Fruit fly (Drosophila melanogaster) S2 (cell line): Measurements from ENCODE around the gene CG33322.

ENCODE experiments used
- CG8478 ChIP-seq: fragments of >200 bp; optimal IDR thresholded peaks from 2 replicates; lab custom pipeline; 2018
- CTCF ChIP-seq, 2 experiments: fragments of >200 bp; optimal IDR thresholded peaks; 2 replicates each; lab custom pipeline; 2018

The CG33322 gene

dm6 chr2L:20798351-20798777 is 17.7 kb downstream of the CG33322 start:
- TF ChIP-seq CG8478 (lab: Kevin White, UChicago) = no peak
- TF ChIP-seq CTCF (optimal IDR thresholded peaks at IDR 0.05; lab: Kevin White, UChicago) = no peak

dm6 chr2L:20797515-20797847 is 18.6 kb downstream of the CG33322 start, which contains the start of gene CG9328:
CG9328 (plus strand) TSS chr2L:20797715.
- TF ChIP-seq CTCF (optimal IDR thresholded peaks at IDR 0.05; lab: Kevin White, UChicago) = no peak
- no peak for TF ChIP-seq CG8478 (lab: Kevin White, UChicago)

dm6 chr2L:20796758-20797514 is 19.1 kb downstream of the CG33322 start, which contains the start of gene vari:
vari (minus strand) TSS chr2L:20797042.
- no peak for TF ChIP-seq CG8478 (lab: Kevin White, UChicago)
- no peak for TF ChIP-seq CTCF (optimal IDR thresholded peaks at IDR 0.05; lab: Kevin White, UChicago)

- no peak for TF ChIP-seq CTCF (optimal IDR thresholded peaks at IDR 0.05; lab: Kevin White, UChicago)
- no peak for TF ChIP-seq CG8478 (lab: Kevin White, UChicago)
Measured at dm6 chr2L:20795774-20796173, 20.3 kb downstream of the CG33322 start.

DNA sequence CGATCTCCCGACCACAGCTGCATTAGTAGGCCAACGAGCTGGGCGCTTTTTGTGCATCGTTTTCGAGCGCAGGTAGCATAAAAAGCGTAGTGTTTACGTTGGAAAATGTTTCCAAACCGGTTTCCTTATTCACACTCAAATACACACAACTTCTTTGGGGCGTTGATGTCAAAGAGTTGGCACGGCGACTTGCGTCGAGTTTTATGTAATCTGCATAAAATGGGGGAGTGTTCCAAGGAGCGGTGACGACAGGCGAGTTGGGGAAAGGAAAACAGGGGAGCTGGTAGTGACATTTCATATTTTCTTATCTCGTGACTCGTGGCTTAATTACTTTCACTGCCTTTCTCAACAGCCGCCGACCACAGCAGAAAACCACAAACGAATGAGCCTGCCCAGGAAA is 21.4 kb downstream of the CG33322 start:
- TF ChIP-seq CG8478 (lab: Kevin White, UChicago) (no peak), CTCF (optimal IDR thresholded peaks at IDR 0.05; lab: Kevin White, UChicago) (no peak)

DNA sequence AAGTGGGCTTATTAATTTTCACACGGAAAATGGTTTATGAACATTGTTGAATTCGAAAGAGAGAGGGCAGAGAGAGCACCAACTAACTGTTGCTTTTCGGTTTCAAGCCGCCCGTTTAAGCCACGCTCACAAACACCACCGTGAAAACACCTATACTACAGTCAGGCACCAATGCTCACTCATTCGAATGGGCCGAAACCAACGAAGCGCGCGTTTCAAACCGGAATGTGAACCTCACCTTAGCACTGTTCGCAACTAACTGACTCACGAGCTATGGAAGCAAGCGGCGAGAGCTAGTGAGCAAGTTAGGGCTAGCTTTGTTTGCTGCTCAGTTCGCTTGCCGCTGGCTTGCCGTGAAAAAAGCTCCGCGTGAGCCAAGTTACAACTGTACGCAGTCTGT is 22.2 kb downstream of the CG33322 start:
- no peak for TF ChIP-seq CG8478 (lab: Kevin White, UChicago)
- TF ChIP-seq CTCF (optimal IDR thresholded peaks at IDR 0.05; lab: Kevin White, UChicago) = no peak

DNA sequence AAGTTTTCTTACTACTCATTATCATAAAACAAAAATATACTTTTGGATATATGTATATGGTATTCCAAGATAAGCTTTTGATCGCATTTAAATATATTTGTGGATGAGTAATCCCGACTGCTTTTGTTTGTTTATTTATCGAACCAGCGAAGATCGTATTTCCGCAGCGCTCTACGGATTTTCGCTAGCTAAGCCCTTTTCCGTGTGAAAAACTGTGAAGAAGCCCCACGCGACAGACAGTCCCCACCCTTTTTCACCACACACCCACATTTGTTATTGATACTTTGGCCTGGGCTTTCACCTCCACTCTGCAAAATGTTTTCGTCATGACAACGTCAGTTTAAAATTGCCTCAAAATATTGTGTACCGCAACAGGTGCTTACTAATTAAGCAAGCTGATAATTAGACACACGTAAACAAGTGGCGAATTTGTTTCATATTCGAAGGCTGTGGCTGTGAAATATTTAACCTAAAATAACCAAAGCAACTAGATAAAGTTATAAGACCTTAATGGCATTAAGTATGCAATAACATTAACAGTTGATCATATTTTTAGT is 23.0 kb downstream of the CG33322 start:
- TF ChIP-seq CG8478 (lab: Kevin White, UChicago) (no peak), CTCF (optimal IDR thresholded peaks at IDR 0.05; lab: Kevin White, UChicago) (no peak)

- TF ChIP-seq CTCF (optimal IDR thresholded peaks at IDR 0.05; lab: Kevin White, UChicago) (no peak), CG8478 (lab: Kevin White, UChicago) (no peak)
Measured at dm6 chr2L:20792521-20792920, 23.5 kb downstream of the CG33322 start.

DNA sequence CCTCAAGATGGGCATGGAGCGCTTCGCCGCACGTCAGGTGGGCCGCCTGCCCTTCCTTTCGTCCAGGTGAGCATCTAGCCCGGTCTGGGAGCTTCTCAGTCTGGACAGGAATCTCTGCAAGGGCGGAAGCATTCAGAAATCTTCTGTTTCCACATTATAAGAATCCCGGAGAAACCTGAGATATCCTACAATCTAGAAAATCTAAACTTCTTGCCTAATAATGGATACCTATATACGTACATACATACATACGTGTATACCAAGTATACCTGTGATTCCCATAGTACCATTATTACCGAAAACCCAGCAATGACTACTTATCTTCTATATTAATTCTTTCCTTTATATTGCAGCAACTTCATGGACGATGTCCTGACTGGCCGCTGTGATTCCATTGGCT is 28.0 kb downstream of the CG33322 start:
- no peak for TF ChIP-seq CTCF (optimal IDR thresholded peaks at IDR 0.05; lab: Kevin White, UChicago)
- no peak for TF ChIP-seq CG8478 (lab: Kevin White, UChicago)

DNA sequence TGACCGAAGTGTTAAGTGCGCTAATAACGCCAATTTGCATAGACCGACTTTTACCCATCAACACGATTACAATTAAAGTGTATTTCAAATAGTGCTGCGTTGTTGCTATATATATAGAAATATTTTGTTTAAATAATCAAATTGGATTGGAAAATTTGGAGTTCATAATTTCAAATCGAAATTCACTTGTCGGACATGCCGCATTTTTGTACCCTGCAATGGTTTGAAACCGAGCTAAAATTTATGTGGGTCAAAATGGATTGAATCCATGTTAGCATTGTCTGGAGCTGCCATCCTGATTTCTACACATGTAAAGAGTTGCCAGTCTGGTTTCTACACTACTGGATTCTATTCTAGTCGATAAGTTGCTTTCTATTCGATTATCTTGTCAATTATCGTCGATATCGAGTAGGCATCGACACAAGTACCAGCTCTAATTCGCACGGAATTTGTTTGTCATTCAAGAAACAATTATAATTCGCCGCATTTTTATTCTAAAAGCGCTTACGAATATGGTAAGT is 28.7 kb downstream of the CG33322 start, which contains the start of gene Pomp:
Gene Pomp, plus strand, starts transcription at position 386 of the 521 bp plus-strand sequence.
- no peak for TF ChIP-seq CG8478 (lab: Kevin White, UChicago)
- TF ChIP-seq CTCF (optimal IDR thresholded peaks at IDR 0.05; lab: Kevin White, UChicago) = peak; percentile 77 to 78

dm6 chr2L:20785333-20785732 is 30.7 kb downstream of the CG33322 start:
- TF ChIP-seq CG8478 (lab: Kevin White, UChicago) (no peak), CTCF (optimal IDR thresholded peaks at IDR 0.05; lab: Kevin White, UChicago) (no peak)

DNA sequence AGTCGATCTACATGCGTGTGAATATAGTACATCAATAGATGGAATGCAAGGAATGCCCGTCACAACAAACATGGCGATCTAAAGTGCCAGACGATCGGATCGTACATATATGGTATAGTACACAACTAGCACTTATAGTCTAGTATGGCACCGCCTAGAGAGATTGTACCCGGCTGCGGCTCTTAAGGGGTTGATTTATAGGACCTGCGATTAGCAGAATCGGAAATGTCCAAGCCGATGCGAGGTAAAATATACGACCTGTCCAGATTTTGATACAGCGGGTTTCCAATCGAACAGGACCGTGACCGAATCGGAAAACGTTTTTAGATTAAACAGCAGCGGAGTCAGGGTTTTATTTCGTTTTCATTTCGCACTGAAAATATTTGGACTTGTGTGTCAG is 32.1 kb downstream of the CG33322 start:
- TF ChIP-seq CG8478 (lab: Kevin White, UChicago) = no peak
- no peak for TF ChIP-seq CTCF (optimal IDR thresholded peaks at IDR 0.05; lab: Kevin White, UChicago)

- TF ChIP-seq CG8478 (lab: Kevin White, UChicago) (no peak), CTCF (optimal IDR thresholded peaks at IDR 0.05; lab: Kevin White, UChicago) (no peak)
Measured at dm6 chr2L:20783044-20783443, 33.0 kb downstream of the CG33322 start.

DNA sequence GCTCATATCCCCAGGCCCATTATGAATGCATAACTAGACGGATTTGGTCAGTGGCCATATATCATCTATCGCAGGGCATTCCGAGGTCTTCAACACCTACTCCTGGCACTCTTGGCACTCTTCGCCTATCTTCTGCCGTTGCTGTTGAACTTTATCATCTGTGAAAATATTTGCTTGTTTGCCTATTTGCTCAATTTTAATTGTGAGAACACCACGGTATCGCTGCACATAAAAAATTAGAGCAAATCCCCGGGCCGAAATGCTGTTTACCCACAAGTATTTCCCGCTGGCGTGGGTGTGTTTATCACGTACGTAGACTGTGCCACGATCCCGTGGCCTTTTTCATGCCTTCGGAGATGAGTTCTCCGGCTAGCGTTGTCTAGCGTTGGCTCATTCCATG is 35.3 kb downstream of the CG33322 start:
- TF ChIP-seq CG8478 (lab: Kevin White, UChicago) = no peak
- no peak for TF ChIP-seq CTCF (optimal IDR thresholded peaks at IDR 0.05; lab: Kevin White, UChicago)

DNA sequence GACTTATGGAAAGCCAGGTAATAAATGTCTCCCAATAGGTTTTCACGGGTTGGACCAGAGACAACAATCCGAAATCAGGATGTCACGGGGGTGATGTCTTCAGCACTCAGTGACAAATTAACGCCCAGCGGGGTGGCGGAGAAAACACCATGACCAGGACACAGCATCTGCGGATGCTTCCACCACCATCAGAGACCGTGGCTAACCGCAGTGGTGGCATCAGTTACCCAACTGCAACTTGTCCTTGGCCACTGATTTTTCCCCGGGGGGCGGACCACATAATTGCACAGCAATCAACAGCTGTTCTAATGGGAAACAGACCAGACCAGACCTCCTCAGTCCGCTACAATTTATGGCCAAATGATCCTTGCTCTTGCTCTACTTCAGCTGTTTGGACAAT is 37.7 kb downstream of the CG33322 start:
- TF ChIP-seq CG8478 (lab: Kevin White, UChicago) (no peak), CTCF (optimal IDR thresholded peaks at IDR 0.05; lab: Kevin White, UChicago) (no peak)
